Worm (Caenorhabditis elegans): Measurements from ENCODE around the gene ugt-41.
A peak's percentile ranks its signal among the peaks of the same experiment; 100 is the strongest.

Gene ugt-41

DNA sequence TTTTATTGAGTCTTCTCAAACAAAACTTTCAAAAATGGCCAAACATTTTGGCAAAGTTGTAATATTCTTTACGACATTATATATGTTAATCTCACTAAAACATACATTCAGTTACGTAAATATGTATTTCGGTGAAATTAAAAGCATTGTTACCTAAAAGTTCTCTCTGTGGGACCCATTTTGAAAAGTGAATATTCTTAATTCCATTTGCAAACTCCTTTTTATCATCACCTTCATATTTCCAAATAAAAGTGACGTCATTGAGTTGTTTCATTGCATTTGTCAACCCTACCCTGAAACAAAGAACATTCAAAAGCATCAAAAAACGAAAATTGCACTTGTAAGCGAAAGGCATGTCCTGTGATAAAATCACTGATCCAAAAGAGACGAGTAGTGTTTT, 23.0 kb downstream of the ugt-41 start:
- no peak for TF ChIP-seq unc-62 (GFP tag; optimal IDR thresholded peaks at IDR 0.05)
- peak; percentile 42 for TF ChIP-seq atf-7 (tag; optimal IDR thresholded peaks at IDR 0.05)
- no peak for TF ChIP-seq somi-1 (GFP tag; optimal IDR thresholded peaks at IDR 0.05)
- TF ChIP-seq xnd-1 (tag; optimal IDR thresholded peaks at IDR 0.05) = no peak

DNA sequence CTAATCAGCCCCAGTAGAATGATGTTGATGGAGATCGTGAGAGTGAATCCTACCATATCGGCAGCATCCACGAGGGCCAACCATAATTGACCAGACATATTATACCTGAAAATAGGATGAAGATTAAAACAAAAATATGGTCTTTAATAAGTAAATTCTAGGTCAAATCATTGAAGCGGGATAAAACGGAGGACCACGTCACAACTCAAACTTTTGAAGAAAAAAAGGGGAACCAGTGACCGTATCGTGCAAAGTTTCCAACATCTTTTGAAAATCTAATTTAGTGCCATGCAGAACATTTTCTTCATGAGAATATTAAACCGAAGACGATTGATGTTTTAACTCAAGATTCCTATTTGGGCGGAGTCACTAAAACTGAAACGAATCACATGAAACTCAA, 25.1 kb downstream of the ugt-41 start, which contains the start of gene str-112:
TSS of gene str-112 (minus strand) at position 101 of the 400 bp plus-strand sequence.
- TF ChIP-seq hmg-20 (GFP tag; IDR thresholded peaks at IDR 0.05) (no peak), him-1 (tag; optimal IDR thresholded peaks at IDR 0.05) (no peak), C17E4.6 (GFP tag; IDR thresholded peaks at IDR 0.05) (no peak), lin-40 (tag; optimal IDR thresholded peaks at IDR 0.05) (no peak), hlh-12 (tag; optimal IDR thresholded peaks at IDR 0.05) (no peak), snpc-1.1 (tag; optimal IDR thresholded peaks at IDR 0.05; ENCODE audit: insufficient read depth) (no peak), lir-1 (GFP tag; conservative IDR thresholded peaks at IDR 0.05) (no peak), ztf-3 (GFP tag; optimal IDR thresholded peaks at IDR 0.05) (no peak), lsl-1 (GFP tag; optimal IDR thresholded peaks at IDR 0.05) (no peak)

- no peak for TF ChIP-seq mxl-1 (tag; optimal IDR thresholded peaks at IDR 0.05)
- TF ChIP-seq gei-17 (GFP tag; optimal IDR thresholded peaks at IDR 0.05) = no peak
- no peak for TF ChIP-seq mcd-1 (GFP tag; IDR thresholded peaks at IDR 0.05)
- TF ChIP-seq nhr-27 (tag; optimal IDR thresholded peaks at IDR 0.05) = no peak
- no peak for TF ChIP-seq hlh-12 (tag; optimal IDR thresholded peaks at IDR 0.05)
- no peak for TF ChIP-seq hmg-20 (GFP tag; IDR thresholded peaks at IDR 0.05)
- no peak for TF ChIP-seq cebp-2 (GFP tag; IDR thresholded peaks at IDR 0.05)
- no peak for TF ChIP-seq madf-8 (GFP tag; conservative IDR thresholded peaks at IDR 0.05)
- no peak for TF ChIP-seq chd-7 (tag; optimal IDR thresholded peaks at IDR 0.05)
- TF ChIP-seq sdz-38 (tag; optimal IDR thresholded peaks at IDR 0.05) = no peak
- no peak for TF ChIP-seq him-1 (tag; optimal IDR thresholded peaks at IDR 0.05)
- TF ChIP-seq Y95B8A.8 (GFP tag; IDR thresholded peaks at IDR 0.05) = no peak
- no peak for TF ChIP-seq ama-1 (optimal IDR thresholded peaks at IDR 0.05)
- no peak for TF ChIP-seq ama-1 (GFP tag; optimal IDR thresholded peaks at IDR 0.05)
- no peak for TF ChIP-seq lin-26 (GFP tag; IDR thresholded peaks at IDR 0.05)
- no peak for TF ChIP-seq dox-1 (GFP tag; IDR thresholded peaks at IDR 0.05)
- TF ChIP-seq ceh-27 (GFP tag; optimal IDR thresholded peaks at IDR 0.05) = no peak
- no peak for TF ChIP-seq rec-8 (tag; optimal IDR thresholded peaks at IDR 0.05)
- TF ChIP-seq attf-3 (GFP tag; conservative IDR thresholded peaks at IDR 0.05) = no peak
- TF ChIP-seq ztf-22 (GFP tag; optimal IDR thresholded peaks at IDR 0.05) = no peak
These were observed 26.5 kb downstream of the ugt-41 start for ce11 chrV:7136859-7137258.

- TF ChIP-seq ceh-79 (tag; optimal IDR thresholded peaks at IDR 0.05) = no peak
- no peak for TF ChIP-seq hmg-20 (GFP tag; IDR thresholded peaks at IDR 0.05)
- TF ChIP-seq ztf-18 (tag; optimal IDR thresholded peaks at IDR 0.05) = no peak
- no peak for TF ChIP-seq akir-1 (GFP tag; optimal IDR thresholded peaks at IDR 0.05)
- TF ChIP-seq hlh-26 (GFP tag; conservative IDR thresholded peaks at IDR 0.05) = no peak
These were observed 29.4 kb downstream of the ugt-41 start, which contains the start of gene F10D2.16 for ce11 chrV:7133963-7134362. F10D2.16 (plus strand) TSS chrV:7134263.

DNA sequence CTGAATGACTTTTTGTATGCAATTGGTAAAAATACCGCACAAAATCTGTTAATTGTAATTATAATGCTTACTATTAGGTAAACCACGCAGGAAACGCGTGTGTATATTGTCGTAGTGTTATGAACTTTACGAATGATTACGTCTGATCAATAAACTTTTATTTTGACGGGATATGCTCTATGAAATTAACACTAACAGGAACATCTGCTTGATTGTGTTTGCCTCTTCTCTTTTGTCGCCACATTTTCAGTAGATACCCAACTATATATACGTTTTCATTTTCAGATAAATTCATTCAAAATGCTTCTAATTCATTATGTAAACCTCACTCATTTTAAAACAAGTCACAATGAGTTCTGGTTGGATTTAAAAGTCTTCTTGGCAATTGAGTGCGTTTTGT, 31.1 kb downstream of the ugt-41 start, which contains the start of gene sre-10:
TSS of gene sre-10 (plus strand) at position 301 of the 400 bp plus-strand sequence.
- no peak for TF ChIP-seq die-1 (tag; optimal IDR thresholded peaks at IDR 0.05)
